Worm (Caenorhabditis elegans): ENCODE measurements around the gene C16C4.18.

Gene C16C4.18

DNA sequence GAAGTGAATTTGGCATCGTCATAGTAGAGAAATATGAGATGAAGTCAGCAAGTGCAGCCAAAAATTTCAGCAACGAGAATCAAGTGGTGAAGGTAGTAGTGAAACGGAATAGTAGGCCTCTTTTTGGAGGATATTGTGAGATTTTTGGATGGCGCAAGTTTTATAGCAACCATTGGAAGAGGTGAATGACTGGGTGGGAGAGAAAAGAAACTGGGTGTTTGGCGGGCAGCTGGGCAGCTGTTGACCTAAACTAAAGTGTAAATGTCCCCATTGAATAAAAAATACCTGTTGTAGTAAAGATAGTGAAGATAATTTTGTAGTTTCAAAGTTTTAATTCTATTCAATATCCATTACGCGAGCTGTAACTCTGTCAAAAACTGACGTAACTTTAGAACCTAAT, 45.1 kb downstream of the C16C4.18 start (continued):
- TF ChIP-seq madf-6 (GFP tag; IDR thresholded peaks at IDR 0.05) (no peak), xnd-1 (tag; optimal IDR thresholded peaks at IDR 0.05) (no peak)
